Worm (Caenorhabditis elegans): ENCODE measurements around the gene glb-23.

glb-23 gene

DNA sequence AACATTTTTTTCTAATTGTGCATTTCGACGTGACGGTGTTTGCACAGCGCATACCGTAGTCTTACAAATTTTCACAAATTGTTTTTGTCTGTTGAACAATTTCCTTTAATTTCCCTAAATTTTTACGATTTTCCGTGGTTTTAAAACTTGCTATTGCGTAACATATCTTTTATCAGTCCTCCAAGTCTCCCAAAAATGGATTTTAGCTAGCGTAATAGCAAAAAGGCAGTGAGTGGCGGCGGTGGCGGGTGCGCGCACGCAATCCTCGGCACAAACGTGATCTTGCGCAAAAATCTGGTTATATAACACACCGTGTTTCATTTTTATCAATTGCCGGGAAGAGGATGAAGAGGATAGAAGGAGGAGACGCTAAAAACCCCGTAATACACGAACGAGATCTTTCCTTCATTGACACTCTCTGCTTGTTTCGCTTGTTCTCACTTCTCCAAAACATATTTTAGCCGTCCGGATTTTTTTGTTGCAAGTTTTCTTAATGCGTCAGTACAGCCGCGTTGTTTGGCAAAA, 17.0 kb upstream of the glb-23 start:
- TF ChIP-seq ceh-16 (tag; optimal IDR thresholded peaks at IDR 0.05) (no peak), nhr-23 (tag; optimal IDR thresholded peaks at IDR 0.05) (peak; percentile 34), snpc-4 (tag; optimal IDR thresholded peaks at IDR 0.05) (no peak), nhr-43 (tag; optimal IDR thresholded peaks at IDR 0.05; ENCODE audit: poor library complexity, severe bottlenecking) (peak; percentile 56)

DNA sequence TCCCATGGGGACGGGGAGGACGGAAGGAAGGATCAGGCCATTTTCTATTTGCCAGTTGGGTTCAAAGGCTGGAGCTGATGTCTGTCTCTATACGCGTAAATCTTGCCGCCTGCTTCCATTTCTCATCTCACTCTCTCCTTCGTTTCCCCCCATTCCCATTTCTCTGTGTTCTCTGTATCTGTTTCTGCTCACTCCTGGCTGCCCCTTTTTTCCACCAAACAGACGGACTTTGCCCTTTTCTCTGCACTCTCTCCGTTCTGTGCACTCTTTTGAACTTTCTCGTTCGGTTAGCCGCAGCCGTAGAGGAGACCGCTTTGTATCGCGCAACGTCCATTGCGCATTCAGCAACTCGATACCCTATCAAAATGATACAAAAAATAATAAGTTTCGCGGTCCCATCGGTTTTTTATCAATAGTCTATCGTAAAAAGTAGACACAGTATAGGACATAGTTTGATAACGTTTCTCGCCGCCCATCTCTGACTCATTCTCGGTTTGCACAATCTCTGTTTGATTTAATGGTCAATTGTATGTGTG, 16.2 kb upstream of the glb-23 start:
- TF ChIP-seq jun-1 (tag; optimal IDR thresholded peaks at IDR 0.05) (peak; percentile 76), fkh-2 (tag; optimal IDR thresholded peaks at IDR 0.05) (no peak), eor-1 (tag; optimal IDR thresholded peaks at IDR 0.05) (no peak), pqm-1 (tag; optimal IDR thresholded peaks at IDR 0.05) (peak; percentile 87), egl-27 (tag; optimal IDR thresholded peaks at IDR 0.05) (no peak), R02D3.7 (tag; optimal IDR thresholded peaks at IDR 0.05) (no peak), ceh-9 (tag; optimal IDR thresholded peaks at IDR 0.05) (no peak), pha-4 (tag; optimal IDR thresholded peaks at IDR 0.05) (peak; percentile 64), nhr-77 (tag; optimal IDR thresholded peaks at IDR 0.05) (no peak), unc-62 (GFP tag; optimal IDR thresholded peaks at IDR 0.05) (no peak), nhr-25 (tag; optimal IDR thresholded peaks at IDR 0.05) (no peak), hmg-11 (tag; optimal IDR thresholded peaks at IDR 0.05) (peak; percentile 79), unc-39 (tag; optimal IDR thresholded peaks at IDR 0.05) (no peak), lin-39 (tag; optimal IDR thresholded peaks at IDR 0.05) (peak; percentile 58), mml-1 (tag; optimal IDR thresholded peaks at IDR 0.05) (no peak), lsy-12 (tag; optimal IDR thresholded peaks at IDR 0.05) (no peak), zag-1 (tag; optimal IDR thresholded peaks at IDR 0.05) (no peak), snpc-4 (tag; optimal IDR thresholded peaks at IDR 0.05) (peak; percentile 45), lin-15B (tag; optimal IDR thresholded peaks at IDR 0.05) (peak; percentile 39), elt-3 (tag; optimal IDR thresholded peaks at IDR 0.05) (no peak), nhr-11 (tag; optimal IDR thresholded peaks at IDR 0.05) (peak; percentile 34), fkh-10 (GFP tag; optimal IDR thresholded peaks at IDR 0.05) (no peak), ztf-11 (tag; optimal IDR thresholded peaks at IDR 0.05) (no peak), aly-2 (tag; optimal IDR thresholded peaks at IDR 0.05) (no peak), daf-12 (tag; optimal IDR thresholded peaks at IDR 0.05) (no peak), ceh-82 (tag; optimal IDR thresholded peaks at IDR 0.05) (no peak), ceh-28 (tag; optimal IDR thresholded peaks at IDR 0.05) (no peak), nhr-23 (tag; optimal IDR thresholded peaks at IDR 0.05) (peak; percentile 6), tbx-2 (tag; optimal IDR thresholded peaks at IDR 0.05) (peak; percentile 44), elt-2 (tag; optimal IDR thresholded peaks at IDR 0.05) (peak; percentile 92), skn-1 (tag; optimal IDR thresholded peaks at IDR 0.05) (no peak), nfya-1 (tag; optimal IDR thresholded peaks at IDR 0.05; ENCODE audit: insufficient read depth) (peak; percentile 79), egl-5 (tag; optimal IDR thresholded peaks at IDR 0.05) (peak; percentile 55)

DNA sequence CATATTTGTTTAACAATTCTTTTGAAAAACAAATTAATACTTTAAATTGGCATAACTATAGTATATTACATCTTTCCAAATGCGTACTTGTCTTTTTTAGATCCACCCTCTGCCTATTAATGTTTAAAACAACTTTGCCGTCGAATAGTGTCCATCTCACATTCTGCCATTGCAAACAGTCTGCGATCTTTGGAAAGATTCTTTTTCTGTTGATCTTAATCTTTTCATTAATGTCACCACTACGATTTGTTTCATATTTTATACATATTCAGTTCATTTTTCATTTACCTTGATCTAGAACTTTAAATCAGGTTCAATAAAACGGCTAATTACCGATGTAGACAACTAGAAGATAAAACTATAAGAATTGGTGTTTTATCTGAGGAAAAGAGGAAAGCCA, 15.3 kb upstream of the glb-23 start:
- TF ChIP-seq fkh-10 (GFP tag; optimal IDR thresholded peaks at IDR 0.05) (no peak), elt-1 (tag; optimal IDR thresholded peaks at IDR 0.05) (peak; percentile 93)

DNA sequence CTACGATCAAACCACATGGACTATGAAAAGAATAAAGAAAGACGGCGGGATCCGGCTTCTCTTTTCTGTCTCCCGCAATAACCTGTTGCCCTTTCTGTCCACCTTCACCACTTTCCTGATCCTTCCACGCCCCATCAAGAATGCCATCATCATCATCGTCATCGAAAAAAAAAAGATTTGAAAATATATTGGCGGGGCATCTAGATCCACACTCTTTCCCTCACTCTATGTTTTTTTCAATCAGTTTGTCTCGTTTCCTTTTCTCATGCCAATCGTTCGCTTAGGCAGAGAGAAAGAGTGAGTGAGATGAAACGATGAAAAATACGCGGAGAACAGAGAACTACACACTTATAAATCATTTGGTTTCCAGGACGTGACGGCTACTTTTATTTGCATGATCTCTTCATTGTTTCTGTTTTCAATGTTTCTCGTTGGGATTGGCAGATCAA, 14.3 kb upstream of the glb-23 start:
- no peak for TF ChIP-seq R02D3.7 (tag; optimal IDR thresholded peaks at IDR 0.05)
- TF ChIP-seq lin-39 (tag; optimal IDR thresholded peaks at IDR 0.05): peak; percentile 7
- no peak for TF ChIP-seq nhr-237 (tag; optimal IDR thresholded peaks at IDR 0.05)
- no peak for TF ChIP-seq unc-39 (tag; optimal IDR thresholded peaks at IDR 0.05)
- peak; percentile 57 for TF ChIP-seq egl-5 (tag; optimal IDR thresholded peaks at IDR 0.05)
- TF ChIP-seq nhr-12 (tag; optimal IDR thresholded peaks at IDR 0.05): no peak
- TF ChIP-seq ama-1 (optimal IDR thresholded peaks at IDR 0.05): no peak
- no peak for TF ChIP-seq nhr-28 (tag; optimal IDR thresholded peaks at IDR 0.05)
- peak; percentile 19 for TF ChIP-seq nfya-1 (tag; optimal IDR thresholded peaks at IDR 0.05; ENCODE audit: insufficient read depth)
- no peak for TF ChIP-seq fkh-10 (GFP tag; optimal IDR thresholded peaks at IDR 0.05)
- peak; percentile 72 for TF ChIP-seq nhr-43 (tag; optimal IDR thresholded peaks at IDR 0.05; ENCODE audit: poor library complexity, severe bottlenecking)
- TF ChIP-seq elt-3 (tag; optimal IDR thresholded peaks at IDR 0.05): no peak
- no peak for TF ChIP-seq ztf-4 (tag; optimal IDR thresholded peaks at IDR 0.05)
- TF ChIP-seq ZK546.5 (tag; optimal IDR thresholded peaks at IDR 0.05): no peak
- TF ChIP-seq fos-1 (tag; optimal IDR thresholded peaks at IDR 0.05): no peak
- TF ChIP-seq jun-1 (tag; optimal IDR thresholded peaks at IDR 0.05): no peak
- TF ChIP-seq elt-1 (tag; optimal IDR thresholded peaks at IDR 0.05): no peak
